Worm (Caenorhabditis elegans): ENCODE data around the gene nhr-162.

DNA sequence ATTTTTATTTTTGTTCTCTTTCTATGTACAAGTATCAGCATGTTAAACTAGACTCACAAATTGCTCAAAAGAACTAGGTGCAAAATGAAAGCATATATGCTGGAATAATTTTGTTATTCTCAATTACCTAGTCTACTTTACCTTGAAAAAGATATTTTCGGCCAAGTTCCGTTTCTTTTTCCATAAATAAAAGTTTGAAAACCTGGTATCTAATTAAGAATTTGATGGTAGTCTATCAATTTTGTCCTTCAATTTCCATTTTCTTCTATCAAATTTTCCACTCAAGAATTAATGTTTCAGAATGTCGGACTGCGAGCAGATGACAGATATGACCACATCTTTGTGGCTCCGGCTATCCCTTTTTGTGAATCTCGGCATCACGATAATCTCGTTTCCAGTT is 12.2 kb upstream of the nhr-162 start, which contains the start of gene srab-4:
- TF ChIP-seq unc-62 (GFP tag; optimal IDR thresholded peaks at IDR 0.05), result no peak
- TF ChIP-seq zag-1 (tag; optimal IDR thresholded peaks at IDR 0.05), result no peak
- TF ChIP-seq ZK546.5 (tag; optimal IDR thresholded peaks at IDR 0.05), result no peak
- TF ChIP-seq ztf-11 (tag; optimal IDR thresholded peaks at IDR 0.05), result no peak
- no peak for TF ChIP-seq aly-2 (tag; optimal IDR thresholded peaks at IDR 0.05)
- TF ChIP-seq nhr-77 (tag; optimal IDR thresholded peaks at IDR 0.05), result no peak
- TF ChIP-seq pqm-1 (tag; optimal IDR thresholded peaks at IDR 0.05), result no peak
- no peak for TF ChIP-seq nhr-23 (tag; optimal IDR thresholded peaks at IDR 0.05)
- TF ChIP-seq ceh-28 (tag; optimal IDR thresholded peaks at IDR 0.05), result no peak
- no peak for TF ChIP-seq mdl-1 (tag; optimal IDR thresholded peaks at IDR 0.05)
- TF ChIP-seq lin-39 (tag; optimal IDR thresholded peaks at IDR 0.05), result no peak
- no peak for TF ChIP-seq ceh-9 (tag; optimal IDR thresholded peaks at IDR 0.05)
- no peak for TF ChIP-seq elt-1 (tag; optimal IDR thresholded peaks at IDR 0.05)
- no peak for TF ChIP-seq ama-1 (optimal IDR thresholded peaks at IDR 0.05)

Data from whole organism, L3 larva.